Worm (Caenorhabditis elegans) whole organism, L1 larva: Measurements from ENCODE around the gene E02C12.11.

Experiments
- F16B12.6 ChIP-seq: fragments of 150-350 bp; optimal IDR thresholded peaks from 2 replicates; lab custom pipeline; 2014; ENCODE audit warnings: missing biosample characterization, missing genetic modification characterization
- aha-1 ChIP-seq: fragments of 150-350 bp; optimal IDR thresholded peaks from 2 replicates; lab custom pipeline; 2014; ENCODE audit warnings: missing biosample characterization, missing genetic modification characterization
- alr-1 ChIP-seq: fragments of 200-800 bp; sonication (Bioruptor generic); optimal IDR thresholded peaks from 2 replicates; lab custom pipeline; 2018; ENCODE audit warnings: borderline replicate concordance, mild to moderate bottlenecking, missing genetic modification characterization, missing compliant biosample characterization
- ama-1 ChIP-seq: fragments of 150-350 bp; optimal IDR thresholded peaks from 2 replicates; lab custom pipeline; 2014
- blmp-1 ChIP-seq: fragments of 150-350 bp; optimal IDR thresholded peaks from 2 replicates; lab custom pipeline; 2014; ENCODE audit warnings: missing biosample characterization, missing genetic modification characterization
- ceh-82 ChIP-seq, 3 experiments: fragments of 150-350 bp in 1 of 3; sonication (generic microtip) in 2 of 3; optimal IDR thresholded peaks; 2 replicates each; lab custom pipeline; 2014 to 2017; ENCODE audit warnings: missing biosample characterization in 3 of 3, missing genetic modification characterization in 3 of 3
- ces-1 ChIP-seq: fragments of 150-350 bp; optimal IDR thresholded peaks from 2 replicates; lab custom pipeline; 2014; ENCODE audit warnings: missing biosample characterization, missing genetic modification reagents, missing genetic modification characterization
- dpl-1 ChIP-seq, 3 experiments: fragments of 150-350 bp in 2 of 3; sonication (generic microtip) in 1 of 3; optimal IDR thresholded peaks; 2 replicates each; lab custom pipeline; 2014 to 2017; ENCODE audit warnings: missing biosample characterization in 3 of 3, missing genetic modification characterization in 3 of 3, missing genetic modification reagents in 3 of 3
- efl-1 ChIP-seq, 4 experiments: fragments of 150-350 bp; optimal IDR thresholded peaks in 3 of 4; peaks in 1 of 4; 1 replicate in 1 of 4; 2 replicates in 3 of 4; lab custom pipeline; 2014; ENCODE audit warnings: missing biosample characterization in 2 of 4, missing genetic modification characterization in 2 of 4, missing genetic modification reagents in 2 of 4
- elt-2 ChIP-seq: sonication (generic microtip); optimal IDR thresholded peaks from 2 replicates; lab custom pipeline; 2016; ENCODE audit warnings: missing genetic modification characterization, mild to moderate bottlenecking, inconsistent platforms, missing compliant biosample characterization, missing genetic modification reagents
- elt-3 ChIP-seq, 6 experiments: fragments of 150-350 bp in 1 of 6; sonication (generic microtip); optimal IDR thresholded peaks; 2 replicates each; lab custom pipeline; 2017 to 2018; ENCODE audit warnings: missing biosample characterization in 6 of 6, missing genetic modification characterization in 6 of 6, inconsistent platforms in 1 of 6
- fkh-4 ChIP-seq: sonication (generic microtip); optimal IDR thresholded peaks from 2 replicates; lab custom pipeline; 2016; ENCODE audit warnings: missing compliant biosample characterization, missing genetic modification characterization, borderline replicate concordance
- fos-1 ChIP-seq: fragments of 150-350 bp; optimal IDR thresholded peaks from 2 replicates; lab custom pipeline; 2014; ENCODE audit warnings: missing biosample characterization, missing genetic modification characterization
- isw-1 ChIP-seq: fragments of 200-800 bp; sonication (Bioruptor generic); IDR thresholded peaks from 2 replicates; pipeline ENCODE4 v1.3.6; 2022; ENCODE audit warnings: missing genetic modification characterization, missing compliant biosample characterization
- jun-1 ChIP-seq: fragments of 150-350 bp; optimal IDR thresholded peaks from 2 replicates; lab custom pipeline; 2014; ENCODE audit warnings: missing biosample characterization, missing genetic modification reagents, missing genetic modification characterization
- lin-14 ChIP-seq: fragments of 200-800 bp; sonication (Bioruptor generic); optimal IDR thresholded peaks from 2 replicates; lab custom pipeline; 2018; ENCODE audit warnings: mild to moderate bottlenecking, missing genetic modification characterization, moderate library complexity, missing compliant biosample characterization
- lin-35 ChIP-seq, 2 experiments: fragments of 150-350 bp; optimal IDR thresholded peaks; 2 replicates each; lab custom pipeline; 2014; ENCODE audit warnings: missing biosample characterization in 2 of 2, missing genetic modification characterization in 2 of 2, missing genetic modification reagents in 2 of 2
- lin-39 ChIP-seq: fragments of 150-350 bp; optimal IDR thresholded peaks from 2 replicates; lab custom pipeline; 2014; ENCODE audit warnings: missing biosample characterization, missing genetic modification reagents, missing genetic modification characterization
- lsy-2 ChIP-seq, 2 experiments: fragments of 150-350 bp; optimal IDR thresholded peaks; 2 replicates each; lab custom pipeline; 2014; ENCODE audit warnings: missing biosample characterization in 2 of 2, missing genetic modification characterization in 2 of 2
- mab-9 ChIP-seq: fragments of 200-800 bp; sonication (Bioruptor generic); IDR thresholded peaks from 2 replicates; pipeline ENCODE4 v1.3.6; 2022; ENCODE audit warnings: missing genetic modification reagents, missing genetic modification characterization, missing compliant biosample characterization
- mdl-1 ChIP-seq, 2 experiments: fragments of 150-350 bp; optimal IDR thresholded peaks; 2 replicates each; lab custom pipeline; 2014 to 2017; ENCODE audit warnings: missing biosample characterization in 2 of 2, missing genetic modification characterization in 2 of 2, inconsistent platforms in 1 of 2
- nhr-19 ChIP-seq: fragments of 200-800 bp; sonication (Bioruptor generic); conservative IDR thresholded peaks from 2 replicates; pipeline ENCODE4 v1.3.6; 2022; ENCODE audit warnings: missing genetic modification characterization, missing compliant biosample characterization
- nhr-20 ChIP-seq: sonication (generic microtip); optimal IDR thresholded peaks from 2 replicates; lab custom pipeline; 2016; ENCODE audit warnings: mild to moderate bottlenecking, missing genetic modification characterization, missing compliant biosample characterization
- nhr-237 ChIP-seq: fragments of 150-350 bp; optimal IDR thresholded peaks from 2 replicates; lab custom pipeline; 2014; ENCODE audit warnings: missing biosample characterization, missing genetic modification characterization
- nhr-28 ChIP-seq: fragments of 150-350 bp; optimal IDR thresholded peaks from 2 replicates; lab custom pipeline; 2014; ENCODE audit warnings: missing biosample characterization, missing genetic modification characterization
- nhr-47 ChIP-seq: sonication (generic microtip); optimal IDR thresholded peaks from 2 replicates; lab custom pipeline; 2016; ENCODE audit warnings: mild to moderate bottlenecking, missing genetic modification characterization, moderate library complexity, missing compliant biosample characterization
- nhr-71 ChIP-seq: sonication (generic microtip); optimal IDR thresholded peaks from 2 replicates; lab custom pipeline; 2016; ENCODE audit warnings: mild to moderate bottlenecking, missing genetic modification characterization, moderate library complexity, missing compliant biosample characterization
- nhr-85 ChIP-seq: sonication (generic microtip); peaks from one replicate; lab custom pipeline; 2016; ENCODE audit warnings: missing genetic modification characterization, inconsistent platforms, missing compliant biosample characterization
- pag-3 ChIP-seq: sonication (generic microtip); optimal IDR thresholded peaks from 2 replicates; lab custom pipeline; 2017; ENCODE audit warnings: missing genetic modification characterization, mild to moderate bottlenecking, missing compliant biosample characterization, antibody characterized with exemption, borderline replicate concordance; ENCODE audit not compliant: insufficient read depth
- pax-3 ChIP-seq: fragments of 200-800 bp; sonication (Bioruptor generic); optimal IDR thresholded peaks from 2 replicates; lab custom pipeline; 2018; ENCODE audit warnings: mild to moderate bottlenecking, missing genetic modification characterization, moderate library complexity, missing compliant biosample characterization
- skn-1 ChIP-seq: fragments of 150-350 bp; optimal IDR thresholded peaks from 2 replicates; lab custom pipeline; 2014; ENCODE audit warnings: missing biosample characterization, missing genetic modification characterization
- sox-4 ChIP-seq: sonication (generic microtip); optimal IDR thresholded peaks from 2 replicates; lab custom pipeline; 2016; ENCODE audit warnings: missing genetic modification characterization, missing compliant biosample characterization
- unc-86 ChIP-seq: sonication (generic microtip); optimal IDR thresholded peaks from 2 replicates; lab custom pipeline; 2016; ENCODE audit warnings: missing genetic modification characterization, missing compliant biosample characterization
- zag-1 ChIP-seq: fragments of 150-350 bp; optimal IDR thresholded peaks from 2 replicates; lab custom pipeline; 2014; ENCODE audit warnings: missing biosample characterization, missing genetic modification characterization
- zip-4 ChIP-seq: fragments of 200-800 bp; sonication (Bioruptor generic); optimal IDR thresholded peaks from 2 replicates; lab custom pipeline; 2018; ENCODE audit warnings: mild to moderate bottlenecking, missing genetic modification characterization, moderate library complexity, missing compliant biosample characterization

Gene E02C12.11

ce11 chrV:9336462-9336861 lies 43.2 kb downstream of the E02C12.11 start, which contains the start of gene coq-6:
TSS of gene coq-6 (plus strand) at chrV:9336762.
- TF ChIP-seq mab-9: no peak
- TF ChIP-seq isw-1 (GFP tag; lab: Robert Waterston, UW): no peak
- TF ChIP-seq lin-39 (tag; lab: Kevin White, UChicago): no peak
- TF ChIP-seq ceh-82 (tag; optimal IDR thresholded peaks at IDR 0.05; lab: Kevin White, UChicago): no peak
- TF ChIP-seq lin-35 (GFP tag; optimal IDR thresholded peaks at IDR 0.05; lab: Kevin White, UChicago): no peak
- no peak for TF ChIP-seq lsy-2 (tag; optimal IDR thresholded peaks at IDR 0.05; lab: Kevin White, UChicago)
- no peak for TF ChIP-seq aha-1 (tag; lab: Kevin White, UChicago)
- TF ChIP-seq unc-86 (tag; lab: Kevin White, UChicago): no peak
- TF ChIP-seq ama-1 (lab: Kevin White, UChicago): no peak
- TF ChIP-seq jun-1 (tag; lab: Kevin White, UChicago): no peak
- TF ChIP-seq nhr-28 (tag; lab: Kevin White, UChicago): no peak
- TF ChIP-seq zag-1 (tag; lab: Kevin White, UChicago): no peak
- no peak for TF ChIP-seq alr-1 (tag; lab: Kevin White, UChicago)
- no peak for TF ChIP-seq mdl-1 (tag; optimal IDR thresholded peaks at IDR 0.05; lab: Kevin White, UChicago)
- TF ChIP-seq fos-1: no peak
- TF ChIP-seq F16B12.6 (tag; lab: Kevin White, UChicago): no peak
- TF ChIP-seq nhr-47 (tag; lab: Kevin White, UChicago): no peak
- TF ChIP-seq nhr-19 (GFP tag; lab: Robert Waterston, UW): no peak

ce11 chrV:9334216-9334615 lies 45.5 kb downstream of the E02C12.11 start, which contains the start of gene ucp-4:
TSS of gene ucp-4 (plus strand) at chrV:9334298.
- TF ChIP-seq ces-1 (GFP tag; lab: Kevin White, UChicago): no peak
- peak; percentile 11 for TF ChIP-seq nhr-85 (tag; lab: Kevin White, UChicago)
- TF ChIP-seq blmp-1: peak; percentile 44
- peak in 1 of 3 experiments; percentile 24 for TF ChIP-seq dpl-1 (GFP tag; optimal IDR thresholded peaks at IDR 0.05; lab: Kevin White, UChicago)
- peak in 1 of 2 experiments; percentile 9 for TF ChIP-seq lsy-2 (tag; optimal IDR thresholded peaks at IDR 0.05; lab: Kevin White, UChicago)
- no peak for TF ChIP-seq efl-1 (optimal IDR thresholded peaks at IDR 0.05; lab: Kevin White, UChicago)
- no peak for TF ChIP-seq efl-1 (GFP tag; optimal IDR thresholded peaks at IDR 0.05 in 1 of 2; lab: Kevin White, UChicago)
- peak; percentile 23 for TF ChIP-seq lin-14 (GFP tag; lab: Kevin White, UChicago)
- no peak for TF ChIP-seq ceh-82 (tag; optimal IDR thresholded peaks at IDR 0.05; lab: Kevin White, UChicago)

ce11 chrV:9333316-9334048 lies 46.2 kb downstream of the E02C12.11 start, which contains the start of gene acl-14:
TSS of gene acl-14 (minus strand) at chrV:9333631.
- TF ChIP-seq nhr-237 (tag; lab: Kevin White, UChicago) (no peak), efl-1 (optimal IDR thresholded peaks at IDR 0.05; lab: Kevin White, UChicago) (no peak), efl-1 (GFP tag; optimal IDR thresholded peaks at IDR 0.05 in 1 of 2; lab: Kevin White, UChicago) (peak in 1 of 2 experiments; percentile 45), lin-35 (GFP tag; optimal IDR thresholded peaks at IDR 0.05; lab: Kevin White, UChicago) (peak in 1 of 2 experiments; percentile 32), pag-3 (tag; lab: Kevin White, UChicago) (peak; percentile 37), nhr-71 (tag; lab: Kevin White, UChicago) (peak; percentile 21), skn-1 (tag; lab: Kevin White, UChicago) (peak; percentile 23), nhr-20 (peak; percentile 12), mdl-1 (tag; optimal IDR thresholded peaks at IDR 0.05; lab: Kevin White, UChicago) (no peak), blmp-1 (peak; percentile 55), fkh-4 (tag; lab: Kevin White, UChicago) (no peak), lin-14 (GFP tag; lab: Kevin White, UChicago) (peak; percentile 33), nhr-85 (tag; lab: Kevin White, UChicago) (peak; percentile 89), elt-3 (tag; optimal IDR thresholded peaks at IDR 0.05; lab: Kevin White, UChicago) (peak in 2 of 6 experiments; percentile 26 to 84), pax-3 (tag; lab: Kevin White, UChicago) (peak; percentile 4), zip-4 (peak; percentile 71), elt-2 (tag; lab: Kevin White, UChicago) (peak; percentile 19), sox-4 (tag; lab: Kevin White, UChicago) (no peak)
- TF ChIP-seq, all 84 proteins: peak for 13
